Worm (Caenorhabditis elegans) whole organism, L4 larva: ENCODE data around the gene Y62H9A.9.

Source experiments
- F37D6.2 ChIP-seq: sonication (generic microtip); optimal IDR thresholded peaks from 2 replicates; lab custom pipeline; 2016; ENCODE audit warnings: mild to moderate bottlenecking, missing genetic modification characterization, missing compliant biosample characterization
- F44E2.7 ChIP-seq: fragments of 200-800 bp; sonication (Bioruptor generic); IDR thresholded peaks from 2 replicates; pipeline ENCODE4 v2.1.2; 2022; ENCODE audit warnings: missing genetic modification characterization, missing compliant biosample characterization
- F49E8.2 ChIP-seq: sonication (generic microtip); optimal IDR thresholded peaks from 2 replicates; lab custom pipeline; 2016; ENCODE audit warnings: missing compliant biosample characterization, mild to moderate bottlenecking, missing genetic modification characterization, borderline replicate concordance
- R02D3.7 ChIP-seq: fragments of 150-350 bp; sonication (generic microtip); optimal IDR thresholded peaks from 3 replicates; lab custom pipeline; 2014; ENCODE audit warnings: missing biosample characterization, missing genetic modification characterization
- T20F7.1 ChIP-seq: fragments of 200-800 bp; sonication (Bioruptor generic); optimal IDR thresholded peaks from 2 replicates; lab custom pipeline; 2018; ENCODE audit warnings: mild to moderate bottlenecking, missing genetic modification characterization, missing compliant biosample characterization
- Y75B8A.6 ChIP-seq: fragments of 200-800 bp; sonication (Bioruptor generic); IDR thresholded peaks from 2 replicates; pipeline ENCODE4 v1.3.6; 2022; ENCODE audit warnings: missing genetic modification reagents, missing genetic modification characterization, missing compliant biosample characterization
- ZK337.2 ChIP-seq: fragments of 200-800 bp; sonication (Bioruptor generic); IDR thresholded peaks from 2 replicates; pipeline ENCODE4 v1.3.6; 2022; ENCODE audit warnings: missing genetic modification reagents, missing genetic modification characterization, missing compliant biosample characterization
- aly-2 ChIP-seq: sonication (generic microtip); optimal IDR thresholded peaks from 2 replicates; lab custom pipeline; 2018; ENCODE audit warnings: missing biosample characterization, missing genetic modification characterization
- ama-1 ChIP-seq: fragments of 150-350 bp; optimal IDR thresholded peaks from 2 replicates; lab custom pipeline; 2014; ENCODE audit warnings: inconsistent platforms, mixed read lengths
- arid-1 ChIP-seq: fragments of 200-800 bp; sonication (Bioruptor generic); conservative IDR thresholded peaks from 2 replicates; pipeline ENCODE4 v1.3.6; 2022; ENCODE audit warnings: missing genetic modification reagents, missing genetic modification characterization, missing compliant biosample characterization
- ceh-32 ChIP-seq: sonication (generic microtip); optimal IDR thresholded peaks from 2 replicates; lab custom pipeline; 2016; ENCODE audit warnings: mild to moderate bottlenecking, missing genetic modification characterization, missing compliant biosample characterization; ENCODE audit not compliant: poor library complexity
- ceh-62 ChIP-seq: sonication (generic microtip); optimal IDR thresholded peaks from 2 replicates; lab custom pipeline; 2017; ENCODE audit warnings: missing biosample characterization, missing genetic modification characterization
- ceh-82 ChIP-seq: sonication (generic microtip); optimal IDR thresholded peaks from 2 replicates; lab custom pipeline; 2017; ENCODE audit warnings: missing biosample characterization, missing genetic modification characterization
- ctbp-1 ChIP-seq: fragments of 200-800 bp; sonication (Bioruptor generic); IDR thresholded peaks from 2 replicates; pipeline ENCODE4 v1.3.6; 2022; ENCODE audit warnings: missing genetic modification reagents, missing genetic modification characterization, missing compliant biosample characterization
- daf-8 ChIP-seq: fragments of 200-800 bp; sonication (Bioruptor generic); IDR thresholded peaks from 2 replicates; pipeline ENCODE4 v1.3.6; 2022; ENCODE audit warnings: missing genetic modification characterization, missing compliant biosample characterization
- dmd-6 ChIP-seq: fragments of 200-800 bp; sonication (Bioruptor generic); IDR thresholded peaks from 2 replicates; pipeline ENCODE4 v1.3.6; 2022; ENCODE audit warnings: missing genetic modification reagents, missing genetic modification characterization, missing compliant biosample characterization
- dmd-8 ChIP-seq: fragments of 200-800 bp; sonication (Bioruptor generic); IDR thresholded peaks from 2 replicates; pipeline ENCODE4 v1.3.6; 2022; ENCODE audit warnings: missing genetic modification characterization, missing compliant biosample characterization
- dmd-9 ChIP-seq: fragments of 200-800 bp; sonication (Bioruptor generic); IDR thresholded peaks from 2 replicates; pipeline ENCODE4 v1.3.6; 2022; ENCODE audit warnings: missing genetic modification reagents, missing genetic modification characterization, missing compliant biosample characterization
- dve-1 ChIP-seq: sonication (generic microtip); optimal IDR thresholded peaks from 2 replicates; lab custom pipeline; 2017; ENCODE audit warnings: antibody characterized with exemption, mild to moderate bottlenecking, missing genetic modification characterization, missing compliant biosample characterization; ENCODE audit not compliant: insufficient read depth
- hlh-30 ChIP-seq: sonication (generic microtip); optimal IDR thresholded peaks from 2 replicates; lab custom pipeline; 2017; ENCODE audit warnings: antibody characterized with exemption, mild to moderate bottlenecking, missing genetic modification characterization, missing compliant biosample characterization; ENCODE audit not compliant: insufficient read depth
- hmg-1.1 ChIP-seq: fragments of 200-800 bp; sonication (Bioruptor generic); IDR thresholded peaks from 2 replicates; pipeline ENCODE4 v1.3.6; 2022; ENCODE audit warnings: missing genetic modification reagents, missing genetic modification characterization, missing compliant biosample characterization
- jun-1 ChIP-seq: fragments of 150-350 bp; optimal IDR thresholded peaks from 2 replicates; lab custom pipeline; 2014; ENCODE audit warnings: missing biosample characterization, missing genetic modification reagents, missing genetic modification characterization
- lim-7 ChIP-seq: fragments of 200-800 bp; sonication (Bioruptor generic); IDR thresholded peaks from 2 replicates; pipeline ENCODE4 v1.3.6; 2022; ENCODE audit warnings: missing genetic modification characterization, missing compliant biosample characterization
- lin-1 ChIP-seq: fragments of 200-800 bp; sonication (Bioruptor generic); IDR thresholded peaks from 2 replicates; pipeline ENCODE4 v1.3.6; 2022; ENCODE audit warnings: missing genetic modification reagents, missing genetic modification characterization, missing compliant biosample characterization
- lin-13 ChIP-seq: fragments of 150-350 bp; optimal IDR thresholded peaks from 2 replicates; lab custom pipeline; 2014; ENCODE audit warnings: missing biosample characterization, missing genetic modification reagents, missing genetic modification characterization
- lin-39 ChIP-seq: fragments of 150-350 bp; optimal IDR thresholded peaks from 2 replicates; lab custom pipeline; 2014; ENCODE audit warnings: missing biosample characterization, missing genetic modification reagents, missing genetic modification characterization
- lir-3 ChIP-seq: sonication (generic microtip); optimal IDR thresholded peaks from 2 replicates; lab custom pipeline; 2016; ENCODE audit warnings: mild to moderate bottlenecking, missing genetic modification characterization, missing compliant biosample characterization
- mep-1 ChIP-seq: fragments of 150-350 bp; sonication (generic microtip); optimal IDR thresholded peaks from 3 replicates; lab custom pipeline; 2014; ENCODE audit warnings: missing biosample characterization, missing genetic modification characterization
- mes-2 ChIP-seq: sonication (generic microtip); optimal IDR thresholded peaks from 2 replicates; lab custom pipeline; 2016; ENCODE audit warnings: missing genotype, mild to moderate bottlenecking, missing genetic modification characterization, missing compliant biosample characterization; ENCODE audit not compliant: poor library complexity, severe bottlenecking
- mxl-2 ChIP-seq: fragments of 200-800 bp; sonication (Bioruptor generic); conservative IDR thresholded peaks from 2 replicates; pipeline ENCODE4 v1.3.6; 2022; ENCODE audit warnings: missing genetic modification reagents, missing genetic modification characterization, missing compliant biosample characterization
- mxl-3 ChIP-seq: fragments of 200-800 bp; sonication (Bioruptor generic); optimal IDR thresholded peaks from 2 replicates; lab custom pipeline; 2018; ENCODE audit warnings: mild to moderate bottlenecking, missing genetic modification characterization, missing compliant biosample characterization
- nhr-10 ChIP-seq: fragments of 150-350 bp; optimal IDR thresholded peaks from 2 replicates; lab custom pipeline; 2014; ENCODE audit warnings: missing biosample characterization, missing genetic modification characterization
- nhr-102 ChIP-seq: sonication (generic microtip); optimal IDR thresholded peaks from 2 replicates; lab custom pipeline; 2016; ENCODE audit warnings: mild to moderate bottlenecking, missing genetic modification characterization, moderate library complexity, missing compliant biosample characterization
- nhr-237 ChIP-seq: sonication (generic microtip); optimal IDR thresholded peaks from 2 replicates; lab custom pipeline; 2017; ENCODE audit warnings: missing biosample characterization, missing genetic modification characterization
- nhr-25 ChIP-seq: sonication (generic microtip); optimal IDR thresholded peaks from 2 replicates; lab custom pipeline; 2017; ENCODE audit warnings: missing genetic modification characterization, mild to moderate bottlenecking, missing compliant biosample characterization, antibody characterized with exemption, moderate library complexity, borderline replicate concordance; ENCODE audit not compliant: insufficient read depth
- nhr-28 ChIP-seq: fragments of 150-350 bp; optimal IDR thresholded peaks from 2 replicates; lab custom pipeline; 2014; ENCODE audit warnings: missing biosample characterization, missing genetic modification characterization
- nhr-42 ChIP-seq: fragments of 200-800 bp; sonication (Bioruptor generic); IDR thresholded peaks from 2 replicates; pipeline ENCODE4 v1.3.6; 2022; ENCODE audit warnings: missing genetic modification characterization, missing compliant biosample characterization
- nhr-48 ChIP-seq: sonication (generic microtip); optimal IDR thresholded peaks from 2 replicates; lab custom pipeline; 2016; ENCODE audit warnings: mild to moderate bottlenecking, missing genetic modification characterization, missing compliant biosample characterization
- nhr-77 ChIP-seq: fragments of 150-350 bp; optimal IDR thresholded peaks from 2 replicates; lab custom pipeline; 2014; ENCODE audit warnings: missing biosample characterization, missing genetic modification characterization
- pha-4 ChIP-seq, 2 experiments: fragments of 150-350 bp in 1 of 2; fragments of 200-800 bp in 1 of 2; sonication (Bioruptor generic) in 1 of 2; IDR thresholded peaks in 1 of 2; optimal IDR thresholded peaks in 1 of 2; 2 replicates each; pipeline versions ENCODE4 v1.3.6 to Lab custom; 2014 to 2022; ENCODE audit warnings: missing genetic modification characterization in 2 of 2, missing genetic modification reagents in 2 of 2, missing biosample characterization in 1 of 2, missing compliant biosample characterization in 1 of 2
- pqm-1 ChIP-seq: sonication (generic microtip); optimal IDR thresholded peaks from 2 replicates; lab custom pipeline; 2017; ENCODE audit warnings: missing biosample characterization, missing genetic modification characterization
- saeg-2 ChIP-seq: fragments of 200-800 bp; sonication (Bioruptor generic); IDR thresholded peaks from 2 replicates; pipeline ENCODE4 v1.3.6; 2022; ENCODE audit warnings: missing genetic modification reagents, missing genetic modification characterization, missing compliant biosample characterization
- sdz-12 ChIP-seq: fragments of 200-800 bp; sonication (Bioruptor generic); optimal IDR thresholded peaks from 2 replicates; lab custom pipeline; 2018; ENCODE audit warnings: mild to moderate bottlenecking, missing genetic modification characterization, missing compliant biosample characterization
- set-16 ChIP-seq: fragments of 200-800 bp; sonication (Bioruptor generic); IDR thresholded peaks from 2 replicates; pipeline ENCODE4 v1.3.6; 2022; ENCODE audit warnings: missing genetic modification reagents, missing genetic modification characterization, missing compliant biosample characterization
- snpc-1.2 ChIP-seq: fragments of 200-800 bp; sonication (Bioruptor generic); IDR thresholded peaks from 2 replicates; pipeline ENCODE4 v1.3.6; 2022; ENCODE audit warnings: missing genetic modification reagents, missing genetic modification characterization, missing compliant biosample characterization
- spr-1 ChIP-seq: sonication (generic microtip); optimal IDR thresholded peaks from 2 replicates; lab custom pipeline; 2016; ENCODE audit warnings: mild to moderate bottlenecking, missing genetic modification characterization, missing compliant biosample characterization
- tag-97 ChIP-seq: fragments of 200-800 bp; sonication (Bioruptor generic); IDR thresholded peaks from 2 replicates; pipeline ENCODE4 v1.3.6; 2022; ENCODE audit warnings: missing genetic modification characterization, missing compliant biosample characterization
- unc-130 ChIP-seq: sonication (generic microtip); optimal IDR thresholded peaks from 2 replicates; lab custom pipeline; 2016; ENCODE audit warnings: missing genetic modification reagents, missing genetic modification characterization, missing compliant biosample characterization
- zfp-2 ChIP-seq: sonication (generic microtip); optimal IDR thresholded peaks from 2 replicates; lab custom pipeline; 2016; ENCODE audit warnings: mild to moderate bottlenecking, missing genetic modification characterization, missing compliant biosample characterization
- zip-2 ChIP-seq: fragments of 150-350 bp; optimal IDR thresholded peaks from 2 replicates; lab custom pipeline; 2014; ENCODE audit warnings: missing biosample characterization, missing genetic modification characterization
- ztf-11 ChIP-seq: fragments of 150-350 bp; optimal IDR thresholded peaks from 2 replicates; lab custom pipeline; 2014; ENCODE audit warnings: missing biosample characterization, missing genetic modification characterization

Gene Y62H9A.9

ce11 chrX:11934933-11935332, 37.0 kb upstream of the Y62H9A.9 start (continued):
- TF ChIP-seq ctbp-1 (GFP tag; lab: Robert Waterston, UW) (peak; percentile 74), spr-1 (peak; percentile 62), ztf-11 (tag; lab: Kevin White, UChicago) (no peak), nhr-10 (tag; lab: Kevin White, UChicago) (no peak), dmd-9 (GFP tag; lab: Robert Waterston, UW) (peak; percentile 75), lin-13 (GFP tag; lab: Kevin White, UChicago) (peak; percentile 27), sdz-12 (GFP tag; lab: Kevin White, UChicago) (peak; percentile 42), ZK337.2 (peak; percentile 43; the same call in 1 of the 2 replicates), lin-1 (GFP tag; lab: Robert Waterston, UW) (peak; percentile 59; the same call in 1 of the 2 replicates), hmg-1.1 (GFP tag; lab: Robert Waterston, UW) (peak; percentile 92), saeg-2 (GFP tag; lab: Robert Waterston, UW) (no peak), jun-1 (tag; lab: Kevin White, UChicago) (peak; percentile 7), ceh-82 (no peak), mep-1 (tag; lab: Kevin White, UChicago) (no peak), unc-130 (GFP tag; lab: Kevin White, UChicago) (peak; percentile 16), ama-1 (lab: Kevin White, UChicago) (no peak), snpc-1.2 (GFP tag; lab: Robert Waterston, UW) (peak; percentile 87), nhr-28 (tag; lab: Kevin White, UChicago) (peak; percentile 12), R02D3.7 (tag; lab: Kevin White, UChicago) (no peak), hlh-30 (peak; percentile 46), nhr-25 (tag; lab: Kevin White, UChicago) (no peak), tag-97 (GFP tag; lab: Robert Waterston, UW) (no peak), arid-1 (GFP tag; lab: Robert Waterston, UW) (peak; percentile 54; the same call in 1 of the 2 replicates), mxl-3 (GFP tag; lab: Kevin White, UChicago) (peak; percentile 11), F44E2.7 (GFP tag; lab: Robert Waterston, UW) (peak; percentile 63; the same call in 1 of the 2 replicates), zfp-2 (tag; lab: Kevin White, UChicago) (peak; percentile 40), aly-2 (no peak), mxl-2 (no peak), set-16 (peak; percentile 55), F37D6.2 (tag; lab: Kevin White, UChicago) (peak; percentile 82), ceh-62 (tag; lab: Kevin White, UChicago) (no peak), dve-1 (peak; percentile 43), lim-7 (GFP tag; lab: Robert Waterston, UW) (peak; percentile 85), lin-39 (tag; lab: Kevin White, UChicago) (no peak), nhr-48 (tag; lab: Kevin White, UChicago) (peak; percentile 42), mes-2 (peak; percentile 85)

ce11 chrX:11933547-11933946, 35.6 kb upstream of the Y62H9A.9 start:
- TF ChIP-seq nhr-102 (tag; lab: Kevin White, UChicago): no peak
- no peak for TF ChIP-seq pqm-1 (tag; lab: Kevin White, UChicago)
- TF ChIP-seq daf-8 (GFP tag; lab: Robert Waterston, UW): no peak
- TF ChIP-seq dmd-8: peak; percentile 84
- peak; percentile 7 for TF ChIP-seq lir-3 (tag; lab: Kevin White, UChicago)
- TF ChIP-seq nhr-237 (tag; lab: Kevin White, UChicago): no peak
- TF ChIP-seq ctbp-1 (GFP tag; lab: Robert Waterston, UW): no peak; the same call in 1 of the 2 replicates
- TF ChIP-seq dmd-6: no peak
- no peak for TF ChIP-seq nhr-48 (tag; lab: Kevin White, UChicago)
- no peak for TF ChIP-seq zip-2 (tag; lab: Kevin White, UChicago)
- TF ChIP-seq T20F7.1: no peak
- TF ChIP-seq nhr-77 (tag; lab: Kevin White, UChicago): no peak
- no peak for TF ChIP-seq Y75B8A.6 (GFP tag; lab: Robert Waterston, UW)
- TF ChIP-seq zfp-2 (tag; lab: Kevin White, UChicago): no peak
- TF ChIP-seq ceh-32 (tag; lab: Kevin White, UChicago): no peak
- no peak for TF ChIP-seq nhr-42
- TF ChIP-seq ztf-11 (tag; lab: Kevin White, UChicago): no peak
- no peak for TF ChIP-seq F49E8.2 (tag; lab: Kevin White, UChicago)
- TF ChIP-seq mes-2: no peak
- TF ChIP-seq pha-4 (GFP tag; IDR thresholded peaks at IDR 0.05; lab: Robert Waterston, UW): peak; percentile 67; the same call in 1 of the 2 replicates
- TF ChIP-seq pha-4 (tag; optimal IDR thresholded peaks at IDR 0.05; lab: Kevin White, UChicago): no peak
